Worm (Caenorhabditis elegans): ENCODE data around the gene C05G5.2.
A peak's percentile ranks its signal among the peaks of the same experiment; 100 is the strongest.

Gene C05G5.2

DNA sequence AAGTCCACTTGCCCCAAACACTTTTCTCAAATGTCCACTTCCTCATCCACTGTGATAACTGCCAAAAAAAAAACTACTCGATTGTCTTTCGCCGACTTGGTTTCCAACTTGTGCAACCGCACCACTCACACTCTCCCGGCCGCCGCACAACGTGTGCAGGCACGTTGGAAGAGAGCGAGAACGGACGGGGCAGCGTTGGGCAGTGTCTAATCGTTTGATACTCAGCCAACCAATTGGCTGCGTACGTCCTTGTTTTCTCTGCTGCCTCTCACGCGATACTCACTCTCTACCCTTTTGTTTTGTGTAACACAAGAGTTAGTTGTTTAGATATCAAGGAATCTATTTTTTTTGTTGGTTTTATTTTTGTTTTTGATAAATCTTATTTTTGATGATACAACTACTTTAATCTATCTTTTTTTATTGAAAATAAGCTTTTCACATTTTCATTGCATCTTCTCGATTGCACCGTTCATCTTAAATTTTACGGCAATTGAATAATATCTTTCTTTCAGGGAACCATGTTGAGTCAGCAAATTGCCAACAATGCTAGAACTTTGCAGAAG lies 6.5 kb downstream of the C05G5.2 start, which contains the start of gene sucl-1:
sucl-1 (plus strand) TSS at position 513 of the 563 bp plus-strand sequence.
- TF ChIP-seq Y56A3A.18 (GFP tag; IDR thresholded peaks at IDR 0.05) (no peak), cebp-2 (GFP tag; IDR thresholded peaks at IDR 0.05) (no peak), ets-4 (GFP tag; optimal IDR thresholded peaks at IDR 0.05) (peak; percentile 86), nhr-27 (tag; optimal IDR thresholded peaks at IDR 0.05) (no peak), ceh-40 (GFP tag; IDR thresholded peaks at IDR 0.05) (no peak), ztf-18 (tag; optimal IDR thresholded peaks at IDR 0.05) (peak; percentile 88), lag-1 (GFP tag; IDR thresholded peaks at IDR 0.05) (no peak), snpc-1.1 (tag; optimal IDR thresholded peaks at IDR 0.05; ENCODE audit: insufficient read depth) (no peak), lin-40 (tag; optimal IDR thresholded peaks at IDR 0.05) (peak; percentile 86), snpc-3.4 (tag; optimal IDR thresholded peaks at IDR 0.05) (no peak), nfyb-1 (GFP tag; IDR thresholded peaks at IDR 0.05) (peak; percentile 84), chd-7 (tag; optimal IDR thresholded peaks at IDR 0.05) (peak; percentile 70), madf-10 (tag; optimal IDR thresholded peaks at IDR 0.05) (peak; percentile 59), F52B5.7 (tag; optimal IDR thresholded peaks at IDR 0.05) (no peak), hmg-1.2 (GFP tag; IDR thresholded peaks at IDR 0.05) (peak; percentile 81), athp-1 (tag; optimal IDR thresholded peaks at IDR 0.05) (no peak), ccch-3 (GFP tag; optimal IDR thresholded peaks at IDR 0.05) (no peak), lin-35 (GFP tag; optimal IDR thresholded peaks at IDR 0.05) (peak in 1 of 3 experiments; percentile 64), ceh-27 (GFP tag; optimal IDR thresholded peaks at IDR 0.05) (peak; percentile 90), F23B12.7 (tag; optimal IDR thresholded peaks at IDR 0.05; ENCODE audit: insufficient read depth) (peak; percentile 77), B0336.3 (GFP tag; IDR thresholded peaks at IDR 0.05) (peak; percentile 46; the same call in 1 of the 2 replicates), mcd-1 (GFP tag; IDR thresholded peaks at IDR 0.05) (peak; percentile 67), hlh-26 (GFP tag; conservative IDR thresholded peaks at IDR 0.05) (no peak), repo-1 (tag; optimal IDR thresholded peaks at IDR 0.05) (peak; percentile 1), F57C9.4 (tag; optimal IDR thresholded peaks at IDR 0.05) (no peak), bed-2 (GFP tag; IDR thresholded peaks at IDR 0.05) (no peak), B0019.2 (GFP tag; conservative IDR thresholded peaks at IDR 0.05) (no peak), ztf-6 (GFP tag; IDR thresholded peaks at IDR 0.05) (no peak), akir-1 (GFP tag; optimal IDR thresholded peaks at IDR 0.05) (peak; percentile 21), C17E4.6 (GFP tag; IDR thresholded peaks at IDR 0.05) (no peak), mes-4 (tag; optimal IDR thresholded peaks at IDR 0.05) (no peak), atf-7 (tag; optimal IDR thresholded peaks at IDR 0.05) (peak; percentile 20), unc-62 (GFP tag; optimal IDR thresholded peaks at IDR 0.05) (no peak), let-607 (tag; optimal IDR thresholded peaks at IDR 0.05) (peak; percentile 93 to 94), nhr-80 (tag; optimal IDR thresholded peaks at IDR 0.05) (peak; percentile 99), zfh-2 (GFP tag; conservative IDR thresholded peaks at IDR 0.05) (peak; percentile 97), attf-3 (GFP tag; conservative IDR thresholded peaks at IDR 0.05) (0 out of 2 replicates have a peak, but pooled peaks have one; percentile 36), egrh-3 (GFP tag; IDR thresholded peaks at IDR 0.05) (peak; percentile 60; the same call in 1 of the 2 replicates), ceh-79 (tag; optimal IDR thresholded peaks at IDR 0.05) (no peak), aptf-3 (GFP tag; IDR thresholded peaks at IDR 0.05) (no peak), dpff-1 (tag; optimal IDR thresholded peaks at IDR 0.05) (no peak), lsy-27 (tag; optimal IDR thresholded peaks at IDR 0.05; ENCODE audit: borderline replicate concordance, insufficient read depth) (no peak), die-1 (tag; optimal IDR thresholded peaks at IDR 0.05) (peak; percentile 52), F22D6.2 (tag; optimal IDR thresholded peaks at IDR 0.05) (peak; percentile 58), ztf-26 (tag; optimal IDR thresholded peaks at IDR 0.05) (peak; percentile 73), ztf-28 (GFP tag; IDR thresholded peaks at IDR 0.05) (no peak), ztf-25 (GFP tag; IDR thresholded peaks at IDR 0.05) (no peak), lin-54 (GFP tag; optimal IDR thresholded peaks at IDR 0.05) (peak; percentile 50)

All from whole organism, young adult.